Fruit fly (Drosophila melanogaster) whole organism, embryonic: ENCODE results near the gene Cpr62Bc.
A peak's percentile ranks its signal among the peaks of the same experiment; 100 is the strongest.

Experiments used
- B-H2 ChIP-seq: fragments of 200-800 bp; sonication (Bioruptor generic); optimal IDR thresholded peaks from 2 replicates; lab custom pipeline; 2018; ENCODE audit warnings: missing biosample characterization, mild to moderate bottlenecking, missing genetic modification characterization
- CG10267 ChIP-seq: fragments of 200-800 bp; sonication (Bioruptor generic); optimal IDR thresholded peaks from 2 replicates; lab custom pipeline; 2018; ENCODE audit warnings: missing biosample characterization, mild to moderate bottlenecking, missing genetic modification characterization, moderate library complexity
- CG10654 ChIP-seq: fragments of 200-800 bp; sonication (Bioruptor generic); optimal IDR thresholded peaks from 2 replicates; lab custom pipeline; 2016; ENCODE audit warnings: missing biosample characterization, missing genetic modification characterization
- CG11398 ChIP-seq: fragments of 200-800 bp; sonication (Bioruptor generic); optimal IDR thresholded peaks from 2 replicates; lab custom pipeline; 2016; ENCODE audit warnings: missing biosample characterization, missing genetic modification characterization
- CG11723 ChIP-seq: fragments of 200-800 bp; sonication (Bioruptor generic); optimal IDR thresholded peaks from 2 replicates; lab custom pipeline; 2017; ENCODE audit warnings: missing biosample characterization, mild to moderate bottlenecking, missing genetic modification characterization
- CG15514 ChIP-seq: fragments of 200-800 bp; sonication (Bioruptor generic); optimal IDR thresholded peaks from 3 replicates; lab custom pipeline; 2017; ENCODE audit warnings: missing biosample characterization, missing genetic modification characterization, mild to moderate bottlenecking, moderate library complexity, missing genetic modification reagents
- CG1603 ChIP-seq: fragments of 200-800 bp; sonication (Bioruptor generic); optimal IDR thresholded peaks from 2 replicates; lab custom pipeline; 2019; ENCODE audit warnings: missing biosample characterization, mild to moderate bottlenecking, missing genetic modification characterization, moderate library complexity
- CG17186 ChIP-seq: fragments of 200-800 bp; sonication (Bioruptor generic); optimal IDR thresholded peaks from 3 replicates; lab custom pipeline; 2017; ENCODE audit warnings: missing biosample characterization, missing genetic modification reagents, missing genetic modification characterization
- CG2712 ChIP-seq: fragments of 200-800 bp; optimal IDR thresholded peaks from 3 replicates; lab custom pipeline; 2019; ENCODE audit warnings: missing biosample characterization, mild to moderate bottlenecking, missing genetic modification characterization, moderate library complexity
- CG2889 ChIP-seq: fragments of 200-800 bp; sonication (Bioruptor generic); IDR thresholded peaks from 3 replicates; pipeline ENCODE4 v1.3.6; 2022; ENCODE audit warnings: missing biosample characterization, missing genetic modification characterization
- CG30431 ChIP-seq: fragments of 200-800 bp; sonication (Bioruptor generic); optimal IDR thresholded peaks from 2 replicates; lab custom pipeline; 2017; ENCODE audit warnings: missing biosample characterization, missing genetic modification characterization
- CG31441 ChIP-seq: fragments of 200-800 bp; sonication (Bioruptor generic); IDR thresholded peaks from 2 replicates; pipeline ENCODE4 v1.3.6; 2022; ENCODE audit warnings: missing biosample characterization, missing genetic modification characterization
- CG32767 ChIP-seq: fragments of 200-800 bp; sonication (Bioruptor generic); IDR thresholded peaks from 2 replicates; pipeline ENCODE4 v1.3.6; 2022; ENCODE audit warnings: missing biosample characterization, missing genetic modification characterization
- CG6175 ChIP-seq: fragments of 200-800 bp; sonication (Bioruptor generic); IDR thresholded peaks from 3 replicates; pipeline ENCODE4 v1.3.6; 2022; ENCODE audit warnings: missing biosample characterization, missing genetic modification characterization
- CG6689 ChIP-seq: fragments of 200-800 bp; sonication (Bioruptor generic); IDR thresholded peaks from 2 replicates; pipeline ENCODE4 v1.3.6; 2022; ENCODE audit warnings: missing biosample characterization, missing genetic modification characterization
- CG7556 ChIP-seq: fragments of 200-800 bp; sonication (Bioruptor generic); optimal IDR thresholded peaks from 2 replicates; lab custom pipeline; 2017; ENCODE audit warnings: missing biosample characterization, mild to moderate bottlenecking, missing genetic modification characterization
- CG7745 ChIP-seq: fragments of 200-800 bp; sonication (Bioruptor generic); optimal IDR thresholded peaks from 2 replicates; lab custom pipeline; 2018; ENCODE audit warnings: missing biosample characterization, mild to moderate bottlenecking, missing genetic modification characterization, moderate library complexity
- CG8388 ChIP-seq: fragments of 200-800 bp; sonication (Bioruptor generic); optimal IDR thresholded peaks from 2 replicates; lab custom pipeline; 2019; ENCODE audit warnings: missing biosample characterization, mild to moderate bottlenecking, missing genetic modification characterization, moderate library complexity
- CG9609 ChIP-seq: fragments of 200-800 bp; sonication (Bioruptor generic); optimal IDR thresholded peaks from 3 replicates; lab custom pipeline; 2016; ENCODE audit warnings: missing biosample characterization, missing genetic modification characterization
- CG9797 ChIP-seq: fragments of 200-800 bp; sonication (Bioruptor generic); optimal IDR thresholded peaks from 3 replicates; lab custom pipeline; 2018; ENCODE audit warnings: missing biosample characterization, mild to moderate bottlenecking, missing genetic modification characterization
- CHES-1-like ChIP-seq: fragments of 200-800 bp; sonication (Bioruptor generic); optimal IDR thresholded peaks from 2 replicates; lab custom pipeline; 2016; ENCODE audit warnings: missing biosample characterization, missing genetic modification characterization
- D19A ChIP-seq: fragments of 200-800 bp; optimal IDR thresholded peaks from 3 replicates; lab custom pipeline; 2019; ENCODE audit warnings: missing biosample characterization, mild to moderate bottlenecking, missing genetic modification characterization, moderate library complexity
- Lim3 ChIP-seq: fragments of 200-800 bp; sonication (Bioruptor generic); IDR thresholded peaks from 2 replicates; pipeline ENCODE4 v1.3.6; 2022; ENCODE audit warnings: missing biosample characterization, missing genetic modification characterization
- Lpt ChIP-seq: fragments of >200 bp; optimal IDR thresholded peaks from 2 replicates; lab custom pipeline; 2018; ENCODE audit warnings: missing biosample characterization, missing genetic modification characterization
- Nf-YC ChIP-seq: fragments of 200-800 bp; optimal IDR thresholded peaks from 3 replicates; lab custom pipeline; 2019; ENCODE audit warnings: missing biosample characterization, mild to moderate bottlenecking, missing genetic modification characterization, moderate library complexity
- Pdp1 ChIP-seq, 2 experiments: fragments of 200-800 bp; sonication (Bioruptor generic); optimal IDR thresholded peaks; 3 replicates each; lab custom pipeline; 2016; ENCODE audit warnings: missing biosample characterization in 2 of 2, missing genetic modification characterization in 2 of 2, mild to moderate bottlenecking in 1 of 2, moderate library complexity in 1 of 2
- Side ChIP-seq: fragments of 200-800 bp; sonication (Bioruptor generic); optimal IDR thresholded peaks from 2 replicates; lab custom pipeline; 2016; ENCODE audit warnings: missing biosample characterization, missing genetic modification characterization
- ac ChIP-seq: fragments of 200-800 bp; sonication (Bioruptor generic); optimal IDR thresholded peaks from 3 replicates; lab custom pipeline; 2017; ENCODE audit warnings: missing biosample characterization, mild to moderate bottlenecking, missing genetic modification characterization
- ash1 ChIP-seq: fragments of 200-800 bp; sonication (Bioruptor generic); optimal IDR thresholded peaks from 2 replicates; lab custom pipeline; 2018; ENCODE audit warnings: missing biosample characterization, mild to moderate bottlenecking, missing genetic modification characterization
- chn ChIP-seq: fragments of 200-800 bp; sonication (Bioruptor generic); optimal IDR thresholded peaks from 2 replicates; lab custom pipeline; 2016; ENCODE audit warnings: missing biosample characterization, missing genetic modification characterization
- dati ChIP-seq: fragments of 200-800 bp; sonication (Bioruptor generic); IDR thresholded peaks from 2 replicates; pipeline ENCODE4 v1.3.6; 2022; ENCODE audit warnings: missing biosample characterization, missing genetic modification characterization
- exex ChIP-seq: fragments of 200-800 bp; sonication (Bioruptor generic); optimal IDR thresholded peaks from 4 replicates; lab custom pipeline; 2018; ENCODE audit warnings: missing biosample characterization, mild to moderate bottlenecking, missing genetic modification characterization, moderate library complexity
- fd3F ChIP-seq: fragments of 200-800 bp; sonication (Bioruptor generic); optimal IDR thresholded peaks from 2 replicates; lab custom pipeline; 2018; ENCODE audit warnings: missing biosample characterization, mild to moderate bottlenecking, missing genetic modification characterization, moderate library complexity
- fru ChIP-seq: fragments of >200 bp; optimal IDR thresholded peaks from 2 replicates; lab custom pipeline; 2017
- gsb-n ChIP-seq: fragments of 200-800 bp; sonication (Bioruptor generic); optimal IDR thresholded peaks from 3 replicates; lab custom pipeline; 2018; ENCODE audit warnings: missing biosample characterization, mild to moderate bottlenecking, missing genetic modification characterization
- h ChIP-seq: fragments of >200 bp; optimal IDR thresholded peaks from 2 replicates; lab custom pipeline; 2017
- hb ChIP-seq: fragments of 200-800 bp; sonication (Bioruptor generic); IDR thresholded peaks from 3 replicates; pipeline ENCODE4 v1.3.6; 2022; ENCODE audit warnings: missing biosample characterization, missing genetic modification characterization; ENCODE audit not compliant: partially characterized antibody
- hkb ChIP-seq, 2 experiments: fragments of 200-800 bp in 1 of 2; fragments of >200 bp in 1 of 2; sonication (Bioruptor generic) in 1 of 2; IDR thresholded peaks in 1 of 2; optimal IDR thresholded peaks in 1 of 2; 2 replicates each; pipeline versions ENCODE4 v1.3.6 to Lab custom; 2017 to 2022; ENCODE audit warnings: missing biosample characterization in 1 of 2, missing genetic modification characterization in 1 of 2
- nerfin-1 ChIP-seq: fragments of 200-800 bp; sonication (Bioruptor generic); optimal IDR thresholded peaks from 3 replicates; lab custom pipeline; 2019; ENCODE audit warnings: missing biosample characterization, mild to moderate bottlenecking, missing genetic modification characterization, moderate library complexity
- prd ChIP-seq, 3 experiments: fragments of >200 bp in 2 of 3; fragments of 200-800 bp in 1 of 3; sonication (Bioruptor generic) in 1 of 3; optimal IDR thresholded peaks in 2 of 3; IDR thresholded peaks in 1 of 3; 2 replicates in 2 of 3; 3 replicates in 1 of 3; pipeline versions ENCODE4 v1.3.6 to Lab custom; 2017 to 2022; ENCODE audit warnings: missing biosample characterization in 1 of 3, missing genetic modification characterization in 1 of 3
- repo ChIP-seq: fragments of 200-800 bp; sonication (Bioruptor generic); optimal IDR thresholded peaks from 2 replicates; lab custom pipeline; 2016; ENCODE audit warnings: missing biosample characterization, missing genetic modification characterization
- run ChIP-seq: fragments of 200-800 bp; sonication (Bioruptor generic); optimal IDR thresholded peaks from 3 replicates; lab custom pipeline; 2018; ENCODE audit warnings: missing biosample characterization, mild to moderate bottlenecking, missing genetic modification characterization
- scrt ChIP-seq: fragments of 200-800 bp; sonication (Bioruptor generic); optimal IDR thresholded peaks from 2 replicates; lab custom pipeline; 2018; ENCODE audit warnings: missing biosample characterization, mild to moderate bottlenecking, missing genetic modification characterization, moderate library complexity
- slp2 ChIP-seq: fragments of 200-800 bp; sonication (Bioruptor generic); optimal IDR thresholded peaks from 2 replicates; lab custom pipeline; 2016; ENCODE audit warnings: missing biosample characterization, missing genetic modification characterization
- tll ChIP-seq, 2 experiments: fragments of 200-800 bp in 1 of 2; fragments of >200 bp in 1 of 2; sonication (Bioruptor generic) in 1 of 2; optimal IDR thresholded peaks; 2 replicates each; lab custom pipeline; 2017 to 2019; ENCODE audit warnings: missing biosample characterization in 2 of 2, missing genetic modification characterization in 2 of 2, mild to moderate bottlenecking in 1 of 2, moderate library complexity in 1 of 2
- trem ChIP-seq: fragments of 200-800 bp; optimal IDR thresholded peaks from 3 replicates; lab custom pipeline; 2019; ENCODE audit warnings: missing biosample characterization, mild to moderate bottlenecking, missing genetic modification characterization, moderate library complexity
- usp ChIP-seq: fragments of >200 bp; optimal IDR thresholded peaks from 2 replicates; lab custom pipeline; 2017; ENCODE audit warnings: missing biosample characterization, missing genetic modification characterization
- yki ChIP-seq: fragments of >200 bp; optimal IDR thresholded peaks from 3 replicates; lab custom pipeline; 2018

The Cpr62Bc gene

dm6 chr3L:1856467-1857350 lies 14.8 kb upstream of the Cpr62Bc start, which contains the start of gene CG12024 (continued):
- TF ChIP-seq Lim3 (GFP tag; lab: Robert Waterston, UW) (no peak), run (tag; lab: Kevin White, UChicago) (no peak), CHES-1-like (GFP tag; lab: Kevin White, UChicago) (peak; percentile 80), CG9797 (GFP tag; lab: Kevin White, UChicago) (peak; percentile 88), ac (no peak), CG8388 (peak; percentile 39), CG1603 (tag; lab: Kevin White, UChicago) (peak; percentile 84), h (lab: Kevin White, UChicago) (no peak), CG17186 (GFP tag; lab: Kevin White, UChicago) (peak; percentile 71), scrt (GFP tag; lab: Kevin White, UChicago) (no peak), B-H2 (GFP tag; lab: Kevin White, UChicago) (peak; percentile 79), CG32767 (no peak; the same call in 1 of the 2 replicates), trem (tag; lab: Kevin White, UChicago) (peak; percentile 86), CG6175 (GFP tag; lab: Robert Waterston, UW) (no peak), CG7745 (tag; lab: Kevin White, UChicago) (no peak), usp (GFP tag; lab: Kevin White, UChicago) (no peak), D19A (tag; lab: Kevin White, UChicago) (no peak), fru (no peak), CG11398 (GFP tag; lab: Kevin White, UChicago) (no peak), repo (GFP tag; lab: Kevin White, UChicago) (peak; percentile 32), dati (no peak), Nf-YC (tag; lab: Kevin White, UChicago) (peak; percentile 73), ash1 (GFP tag; lab: Kevin White, UChicago) (no peak), CG30431 (GFP tag; lab: Kevin White, UChicago) (peak; percentile 52), yki (lab: Kevin White, UChicago) (no peak), exex (peak; percentile 55), prd (optimal IDR thresholded peaks at IDR 0.05; lab: Kevin White, UChicago) (no peak), prd (GFP tag; IDR thresholded peaks at IDR 0.05; lab: Robert Waterston, UW) (peak; percentile 59; the same call in 2 of the 3 replicates), CG7556 (GFP tag; lab: Kevin White, UChicago) (peak; percentile 48), hb (GFP tag; lab: Robert Waterston, UW) (no peak), gsb-n (tag; lab: Kevin White, UChicago) (peak; percentile 44), Side (peak; percentile 51), Pdp1 (GFP tag; optimal IDR thresholded peaks at IDR 0.05; lab: Kevin White, UChicago) (peak; percentile 71 to 79), nerfin-1 (tag; lab: Kevin White, UChicago) (peak; percentile 55), hkb (optimal IDR thresholded peaks at IDR 0.05; lab: Kevin White, UChicago) (peak; percentile 80), hkb (GFP tag; IDR thresholded peaks at IDR 0.05; lab: Robert Waterston, UW) (peak; percentile 47; the same call in 1 of the 2 replicates), CG6689 (0 out of 2 replicates have a peak, but pooled peaks have one; percentile 37), CG9609 (GFP tag; lab: Kevin White, UChicago) (peak; percentile 77), CG10267 (tag; lab: Kevin White, UChicago) (peak; percentile 93), CG11723 (GFP tag; lab: Kevin White, UChicago) (no peak), CG10654 (GFP tag; lab: Kevin White, UChicago) (peak; percentile 60), tll (GFP tag; optimal IDR thresholded peaks at IDR 0.05; lab: Kevin White, UChicago) (no peak), CG2889 (GFP tag; lab: Robert Waterston, UW) (peak; percentile 47; the same call in 2 of the 3 replicates), chn (GFP tag; lab: Kevin White, UChicago) (peak; percentile 70), CG15514 (peak; percentile 87), CG2712 (peak; percentile 73), slp2 (GFP tag; lab: Kevin White, UChicago) (peak; percentile 62), CG31441 (GFP tag; lab: Robert Waterston, UW) (peak; percentile 70), fd3F (peak; percentile 75), Lpt (no peak)
